Worm (Caenorhabditis elegans) whole organism, L2 larva: Measurements from ENCODE around the gene sfxn-1.1.

ENCODE experiments used
- dmd-4 ChIP-seq: sonication (generic microtip); optimal IDR thresholded peaks from 2 replicates; lab custom pipeline; 2017; ENCODE audit warnings: missing biosample characterization, missing genetic modification characterization
- egl-27 ChIP-seq: sonication (generic microtip); optimal IDR thresholded peaks from 3 replicates; lab custom pipeline; 2017; ENCODE audit warnings: missing biosample characterization, missing genetic modification reagents, missing genetic modification characterization
- elt-3 ChIP-seq: sonication (generic microtip); optimal IDR thresholded peaks from 2 replicates; lab custom pipeline; 2017; ENCODE audit warnings: missing biosample characterization, missing genetic modification characterization
- nhr-237 ChIP-seq: fragments of 150-350 bp; optimal IDR thresholded peaks from 2 replicates; lab custom pipeline; 2014; ENCODE audit warnings: missing biosample characterization, missing genetic modification characterization

ce11 chrII:9491045-9491444 lies 27.6 kb downstream of the sfxn-1.1 start:
- TF ChIP-seq dmd-4 (tag; lab: Kevin White, UChicago) (no peak), egl-27 (tag; lab: Kevin White, UChicago) (no peak), nhr-237 (tag; lab: Kevin White, UChicago) (no peak), elt-3 (no peak)
